Fruit fly (Drosophila melanogaster): ENCODE data around the gene CG17475.

dm6 chr3R:17151376-17152026 lies 21.3 kb upstream of the CG17475 start, which contains the start of gene CG5292:
- no peak for TF ChIP-seq fd85E (GFP tag; optimal IDR thresholded peaks at IDR 0.05)
- TF ChIP-seq CG31627 (GFP tag; optimal IDR thresholded peaks at IDR 0.05) = peak; percentile 27
